Worm (Caenorhabditis elegans) whole organism, mixed stage, embryonic: ENCODE measurements around the gene pigw-1.

ENCODE experiments used
- lin-13 ChIP-seq: fragments of 150-350 bp; optimal IDR thresholded peaks from 2 replicates; lab custom pipeline; 2014; ENCODE audit warnings: missing biosample characterization, missing genetic modification characterization
- lsy-2 ChIP-seq: fragments of 150-350 bp; optimal IDR thresholded peaks from 2 replicates; lab custom pipeline; 2014; ENCODE audit warnings: missing biosample characterization, missing genetic modification characterization
- nhr-12 ChIP-seq: fragments of 150-350 bp; optimal IDR thresholded peaks from 2 replicates; lab custom pipeline; 2014; ENCODE audit warnings: missing biosample characterization, missing genetic modification characterization
- nhr-237 ChIP-seq: fragments of 150-350 bp; optimal IDR thresholded peaks from 2 replicates; lab custom pipeline; 2014; ENCODE audit warnings: missing biosample characterization, missing genetic modification characterization
- sptf-1 ChIP-seq: sonication (generic microtip); optimal IDR thresholded peaks from 2 replicates; lab custom pipeline; 2017; ENCODE audit warnings: mild to moderate bottlenecking, missing genetic modification characterization, moderate library complexity, missing compliant biosample characterization
- zip-8 ChIP-seq: fragments of 150-350 bp; optimal IDR thresholded peaks from 2 replicates; lab custom pipeline; 2014; ENCODE audit warnings: missing biosample characterization, missing genetic modification characterization
- ztf-11 ChIP-seq: fragments of 150-350 bp; optimal IDR thresholded peaks from 2 replicates; lab custom pipeline; 2014; ENCODE audit warnings: missing biosample characterization, missing genetic modification characterization

DNA sequence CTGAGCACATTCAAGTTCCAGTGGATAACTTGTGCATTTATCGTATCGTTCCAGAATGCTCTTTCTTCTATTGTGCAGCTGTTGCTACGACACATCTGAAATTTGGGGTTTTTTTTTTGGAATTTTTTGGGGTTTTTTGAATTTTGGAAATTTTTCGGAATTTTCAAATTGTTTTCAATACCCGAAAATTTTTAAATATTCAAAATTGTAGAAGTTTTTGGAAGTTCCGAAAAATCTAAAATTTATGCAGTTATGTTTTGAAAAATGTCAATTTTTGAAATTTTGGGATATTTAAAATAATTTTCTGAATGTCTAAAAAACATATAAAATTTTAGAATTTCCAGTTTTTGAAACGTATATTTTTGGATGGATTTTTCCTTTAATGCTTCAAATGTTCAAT is 12.9 kb downstream of the pigw-1 start, which contains the start of gene Y110A2AL.10:
- no peak for TF ChIP-seq lin-13 (tag; lab: Kevin White, UChicago)
- TF ChIP-seq ztf-11 (tag; lab: Kevin White, UChicago): no peak
- TF ChIP-seq nhr-237 (tag; lab: Kevin White, UChicago): no peak
- no peak for TF ChIP-seq lsy-2 (tag; lab: Kevin White, UChicago)
- no peak for TF ChIP-seq sptf-1 (tag; lab: Kevin White, UChicago)
- no peak for TF ChIP-seq nhr-12
- no peak for TF ChIP-seq zip-8 (tag; lab: Kevin White, UChicago)
